Worm (Caenorhabditis elegans) whole organism, late embryonic: ENCODE results near the gene C36E6.2.

Source experiments
- ama-1 ChIP-seq: fragments of 150-350 bp; optimal IDR thresholded peaks from 2 replicates; lab custom pipeline; 2014
- ceh-31 ChIP-seq: sonication (generic microtip); optimal IDR thresholded peaks from 2 replicates; lab custom pipeline; 2016; ENCODE audit warnings: missing genetic modification characterization, missing compliant biosample characterization
- hlh-15 ChIP-seq: sonication (generic microtip); optimal IDR thresholded peaks from 2 replicates; lab custom pipeline; 2016; ENCODE audit warnings: missing genetic modification characterization, missing compliant biosample characterization
- hlh-6 ChIP-seq: sonication (generic microtip); optimal IDR thresholded peaks from 2 replicates; lab custom pipeline; 2016; ENCODE audit warnings: missing genotype, missing genetic modification characterization, missing compliant biosample characterization
- tbx-2 ChIP-seq: sonication (generic microtip); optimal IDR thresholded peaks from 2 replicates; lab custom pipeline; 2016; ENCODE audit warnings: missing genetic modification characterization, missing compliant biosample characterization

DNA sequence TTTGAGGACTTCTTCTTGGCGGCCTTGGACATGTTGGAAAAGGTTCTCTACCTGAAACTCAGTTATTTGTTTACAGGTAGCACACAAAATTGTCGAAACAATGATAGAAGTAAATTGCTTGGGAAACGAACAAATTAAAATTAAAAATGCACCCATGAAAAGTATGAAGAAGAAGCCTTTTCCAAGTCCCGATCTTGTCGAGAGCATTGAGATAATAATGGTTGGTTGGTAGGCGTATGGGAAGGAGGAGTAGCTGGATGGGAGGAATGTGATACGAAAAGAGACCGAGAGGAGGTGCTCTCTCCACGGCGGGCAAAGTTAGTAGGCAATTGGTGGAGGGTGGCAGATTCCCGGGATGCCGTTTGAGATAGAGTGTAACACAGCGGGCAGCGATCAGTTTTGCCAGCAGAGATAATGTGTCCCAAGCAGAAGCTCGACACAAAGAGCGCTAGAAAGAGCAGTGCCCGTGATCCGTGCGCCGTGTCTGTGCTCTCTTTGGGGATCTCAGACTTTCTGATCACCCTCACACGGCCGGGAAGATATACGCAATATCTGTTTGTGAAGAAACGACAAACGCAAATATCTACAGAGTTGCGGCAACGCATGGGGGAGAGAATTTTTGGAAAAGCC is 5.2 kb downstream of the C36E6.2 start, which contains the start of gene mlc-2:
- TF ChIP-seq tbx-2 (tag; lab: Kevin White, UChicago) (peak; percentile 39), hlh-15 (tag; lab: Kevin White, UChicago) (no peak), ceh-31 (tag; lab: Kevin White, UChicago) (no peak), hlh-6 (tag; lab: Kevin White, UChicago) (peak; percentile 8), ama-1 (lab: Kevin White, UChicago) (no peak)
